Fruit fly (Drosophila melanogaster): ENCODE measurements around the gene Ndf.

Ndf gene

DNA sequence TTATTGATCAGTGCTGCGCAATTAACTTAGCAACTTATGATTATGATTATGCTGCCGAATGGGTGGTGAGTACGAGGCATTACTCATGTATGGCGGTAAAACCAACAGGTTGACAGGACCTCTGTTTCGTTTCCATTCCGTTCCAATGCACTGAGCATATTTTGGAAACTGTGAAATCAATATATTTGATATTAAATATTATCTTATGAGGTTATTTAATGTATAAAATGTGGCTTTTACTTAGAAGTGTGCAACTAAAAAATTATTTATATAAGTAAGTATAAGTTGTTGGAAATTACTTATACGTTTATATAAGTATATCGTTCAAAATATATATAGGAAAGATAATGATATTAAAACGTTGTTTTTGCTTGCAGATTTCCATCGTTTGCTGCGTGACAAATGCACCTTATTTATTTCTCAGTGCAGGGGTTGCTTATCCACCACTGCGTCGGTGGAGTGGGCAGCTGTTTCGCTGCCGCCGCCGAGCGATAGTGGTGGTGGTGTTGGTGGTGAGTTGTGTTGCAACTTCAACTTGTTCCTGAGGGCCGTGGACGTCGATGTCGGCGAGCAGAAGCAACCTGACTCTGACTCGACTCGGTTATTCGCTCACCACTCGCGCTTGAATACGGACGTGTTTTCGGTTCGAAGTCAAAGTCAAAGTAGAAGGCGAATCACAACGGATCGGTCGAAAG is 19.4 kb upstream of the Ndf start, which contains the start of gene bib (continued):
- TF ChIP-seq onecut (GFP tag; IDR thresholded peaks at IDR 0.05) (peak; percentile 75), crol (GFP tag; IDR thresholded peaks at IDR 0.05) (no peak), Dad (GFP tag; optimal IDR thresholded peaks at IDR 0.05) (peak; percentile 34), ac (GFP tag; optimal IDR thresholded peaks at IDR 0.05) (peak; percentile 81), crc (GFP tag; optimal IDR thresholded peaks at IDR 0.05) (no peak), bbx (GFP tag; IDR thresholded peaks at IDR 0.05; ENCODE audit: partially characterized antibody) (peak; percentile 45), CG7271 (tag; optimal IDR thresholded peaks at IDR 0.05) (peak; percentile 16), Dfd (GFP tag; optimal IDR thresholded peaks at IDR 0.05) (peak in 1 of 2 experiments; percentile 2), trh (GFP tag; optimal IDR thresholded peaks at IDR 0.05) (peak; percentile 32), pb (GFP tag; optimal IDR thresholded peaks at IDR 0.05) (no peak), vnd (GFP tag; IDR thresholded peaks at IDR 0.05; ENCODE audit: partially characterized antibody) (no peak), MBD-R2 (GFP tag; IDR thresholded peaks at IDR 0.05) (no peak), fd102C (GFP tag; optimal IDR thresholded peaks at IDR 0.05) (peak; percentile 78), CG1024 (GFP tag; IDR thresholded peaks at IDR 0.05) (no peak), MESR4 (GFP tag; optimal IDR thresholded peaks at IDR 0.05) (peak; percentile 8), CG10462 (GFP tag; optimal IDR thresholded peaks at IDR 0.05) (peak; percentile 82), Hr3 (GFP tag; optimal IDR thresholded peaks at IDR 0.05) (peak; percentile 83), CG6854 (GFP tag; optimal IDR thresholded peaks at IDR 0.05) (peak; percentile 67), CG11696 (GFP tag; IDR thresholded peaks at IDR 0.05) (no peak), H15 (GFP tag; IDR thresholded peaks at IDR 0.05) (peak; percentile 64; the same call in 1 of the 3 replicates), CG11247 (GFP tag; IDR thresholded peaks at IDR 0.05) (no peak), phol (tag; optimal IDR thresholded peaks at IDR 0.05) (peak; percentile 91), sens (GFP tag) (peak; percentile 72), Ets65A (GFP tag) (no peak), pan (optimal IDR thresholded peaks at IDR 0.05) (no peak), pan (GFP tag; optimal IDR thresholded peaks at IDR 0.05 in 1 of 2, IDR thresholded peaks at IDR 0.05 in 1 of 2) (peak in 1 of 2 experiments; percentile 58), Side (GFP tag; optimal IDR thresholded peaks at IDR 0.05) (peak; percentile 41), CG13123 (GFP tag; optimal IDR thresholded peaks at IDR 0.05) (peak; percentile 65), tup (GFP tag; optimal IDR thresholded peaks at IDR 0.05) (peak; percentile 52), CG17385 (GFP tag; optimal IDR thresholded peaks at IDR 0.05) (peak; percentile 81), CG10959 (GFP tag; IDR thresholded peaks at IDR 0.05) (peak; percentile 79), CG15601 (tag; optimal IDR thresholded peaks at IDR 0.05) (peak; percentile 86), chm (GFP tag; IDR thresholded peaks at IDR 0.05) (peak; percentile 85), ssp (GFP tag; IDR thresholded peaks at IDR 0.05) (peak; percentile 69), vfl (GFP tag; optimal IDR thresholded peaks at IDR 0.05) (peak; percentile 23), bigmax (GFP tag; optimal IDR thresholded peaks at IDR 0.05) (no peak), CG17568 (GFP tag; optimal IDR thresholded peaks at IDR 0.05) (peak; percentile 66), nmo (GFP tag; optimal IDR thresholded peaks at IDR 0.05) (peak; percentile 93), emc (GFP tag; optimal IDR thresholded peaks at IDR 0.05) (no peak), CG10274 (GFP tag; optimal IDR thresholded peaks at IDR 0.05) (peak; percentile 16), ase (GFP tag; IDR thresholded peaks at IDR 0.05) (0 out of 3 replicates have a peak, but pooled peaks have one; percentile 61), ttk (GFP tag; IDR thresholded peaks at IDR 0.05) (peak; percentile 62; the same call in 1 of the 2 replicates), CG11085 (GFP tag; IDR thresholded peaks at IDR 0.05) (no peak), CG5245 (GFP tag; optimal IDR thresholded peaks at IDR 0.05) (peak; percentile 53), CG14667 (GFP tag; IDR thresholded peaks at IDR 0.05) (peak; percentile 13; the same call in 1 of the 2 replicates), ftz-f1 (GFP tag; optimal IDR thresholded peaks at IDR 0.05) (no peak), CTCF (GFP tag; optimal IDR thresholded peaks at IDR 0.05) (peak; percentile 31), danr (GFP tag; IDR thresholded peaks at IDR 0.05) (peak; percentile 56; the same call in 1 of the 2 replicates), CG9817 (tag; optimal IDR thresholded peaks at IDR 0.05) (peak; percentile 48), Mad (GFP tag; optimal IDR thresholded peaks at IDR 0.05) (peak; percentile 8), CG16813 (GFP tag; IDR thresholded peaks at IDR 0.05; ENCODE audit: partially characterized antibody) (0 out of 3 replicates have a peak, but pooled peaks have one; percentile 23)
